Worm (Caenorhabditis elegans): ENCODE data around the gene cyp-35A5.

Gene cyp-35A5

DNA sequence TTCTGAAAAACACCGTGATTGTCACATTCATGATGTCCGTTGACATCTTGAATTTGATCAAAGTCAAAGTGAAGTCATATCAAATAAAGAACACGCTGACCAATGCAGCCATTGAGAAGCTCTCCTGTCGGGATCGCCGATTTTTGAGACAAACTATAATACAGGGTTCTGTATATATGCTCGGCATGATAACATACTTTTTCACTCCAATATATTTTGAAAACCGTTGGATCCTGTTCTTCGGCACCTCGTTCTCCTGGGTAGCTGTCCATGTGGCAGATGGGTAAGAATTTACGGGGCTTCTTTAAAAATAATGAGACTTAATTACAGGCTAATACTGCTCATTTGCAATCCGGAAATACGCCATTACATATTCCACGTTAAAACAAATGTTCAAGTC lies 13.6 kb upstream of the cyp-35A5 start:
- no peak for TF ChIP-seq unc-62 (GFP tag; optimal IDR thresholded peaks at IDR 0.05)

ce11 chrV:3927522-3927921 lies 8.6 kb upstream of the cyp-35A5 start:
- no peak for TF ChIP-seq unc-62 (GFP tag; optimal IDR thresholded peaks at IDR 0.05)

DNA sequence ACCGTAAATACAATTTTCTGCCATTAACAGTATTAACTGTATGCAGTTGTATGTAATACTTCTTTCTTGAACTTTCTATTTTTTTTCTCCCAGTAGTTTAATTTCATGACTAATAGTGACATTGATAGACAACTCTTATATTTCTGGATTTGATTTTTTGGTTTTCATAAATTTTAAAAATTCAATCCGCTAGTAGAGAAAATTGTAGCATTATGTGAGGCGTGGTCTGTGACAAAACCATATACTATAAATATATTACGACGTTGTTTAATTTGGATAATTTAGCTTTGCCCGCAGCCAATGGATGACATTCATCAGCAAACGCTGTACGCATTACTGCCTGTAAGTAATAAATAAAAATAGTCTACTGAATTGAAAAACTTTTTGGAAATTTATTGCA lies 7.0 kb upstream of the cyp-35A5 start, which contains the start of gene srx-64:
Gene srx-64 (plus strand): TSS at position 301 of the 400 bp plus-strand sequence.
- no peak for TF ChIP-seq unc-62 (GFP tag; optimal IDR thresholded peaks at IDR 0.05)

DNA sequence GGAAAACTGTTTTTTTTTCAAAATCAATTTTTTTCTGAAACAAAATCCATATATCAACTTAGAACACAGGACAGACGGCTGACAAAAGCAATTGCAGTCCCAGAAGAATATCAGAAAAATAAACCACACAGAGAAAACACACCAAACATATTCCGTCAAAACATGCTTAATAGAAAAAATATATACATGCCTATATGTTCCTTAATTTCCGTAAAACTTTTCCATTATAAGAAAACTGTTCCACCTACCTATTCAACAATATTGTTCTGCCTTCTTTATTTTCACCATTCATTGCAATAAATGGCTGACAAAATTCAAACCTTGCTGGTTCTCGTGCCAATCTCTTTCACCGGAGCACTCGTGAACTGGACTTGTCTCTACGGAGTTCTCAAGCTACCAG lies 4.8 kb upstream of the cyp-35A5 start, which contains the start of gene srx-63:
Gene srx-63 (plus strand): TSS at position 301 of the 400 bp plus-strand sequence.
- no peak for TF ChIP-seq unc-62 (GFP tag; optimal IDR thresholded peaks at IDR 0.05)

ce11 chrV:3938789-3939188 lies 2.7 kb downstream of the cyp-35A5 start, which contains the start of gene cyp-35B1:
Gene cyp-35B1, plus strand, starts transcription at chrV:3939032.
- TF ChIP-seq unc-62 (GFP tag; optimal IDR thresholded peaks at IDR 0.05), result no peak

DNA sequence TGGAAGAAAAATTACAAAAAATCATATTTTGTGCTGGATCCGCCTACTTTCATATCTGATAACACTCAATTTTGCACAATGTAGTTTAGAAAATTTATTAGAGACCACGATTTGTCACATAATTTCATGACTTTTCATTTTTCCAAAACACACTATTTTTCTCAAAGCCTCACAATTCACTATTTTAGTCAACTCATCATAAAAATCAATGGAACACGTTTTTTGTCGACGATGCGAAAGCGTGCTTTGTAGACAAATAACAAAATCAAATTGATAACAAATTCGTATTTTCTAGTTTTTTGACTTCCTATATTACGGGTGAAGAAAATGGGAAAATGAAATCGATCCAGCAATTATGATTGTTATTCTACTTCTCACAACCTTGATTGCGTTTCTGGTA lies 5.7 kb downstream of the cyp-35A5 start, which contains the start of gene cyp-35B2:
Gene cyp-35B2 (plus strand): TSS at position 301 of the 400 bp plus-strand sequence.
- no peak for TF ChIP-seq unc-62 (GFP tag; optimal IDR thresholded peaks at IDR 0.05)

DNA sequence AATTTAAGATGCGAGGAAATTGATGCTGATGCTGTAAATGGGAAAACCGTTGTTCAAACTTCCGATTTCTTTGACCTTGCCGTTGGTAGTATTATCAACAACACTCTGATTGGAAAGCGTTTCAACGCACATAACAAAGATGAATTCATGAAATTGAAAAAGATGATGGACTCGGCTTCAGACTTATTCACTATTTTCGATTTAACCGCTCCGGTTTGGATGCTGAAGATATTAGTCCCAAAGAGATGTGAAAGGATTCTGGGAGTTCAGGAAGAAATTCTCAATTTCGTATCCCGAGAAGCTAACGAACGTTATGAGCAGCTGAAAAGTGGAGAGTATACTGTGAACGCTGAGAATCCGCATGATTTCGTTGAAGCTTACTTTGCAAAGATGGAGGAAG lies 7.2 kb downstream of the cyp-35A5 start:
- TF ChIP-seq unc-62 (GFP tag; optimal IDR thresholded peaks at IDR 0.05), result no peak

DNA sequence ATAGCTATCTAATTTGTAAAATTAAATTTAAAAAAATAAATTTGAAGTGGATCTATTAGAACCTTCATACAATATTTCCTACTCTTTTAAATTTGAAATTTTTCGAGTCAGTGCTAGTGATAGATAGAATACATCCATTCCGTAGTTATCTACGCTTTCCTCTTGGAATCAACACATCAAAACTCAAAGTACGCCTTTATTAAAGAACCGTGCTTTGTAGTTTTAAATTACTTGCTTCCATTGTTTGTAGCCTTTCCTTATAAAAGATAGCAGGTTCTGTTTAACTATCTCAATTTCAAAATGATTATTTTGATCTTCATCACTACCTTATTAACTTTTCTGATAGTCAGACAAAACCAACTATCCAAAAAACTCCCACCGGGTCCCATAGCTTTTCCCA lies 8.9 kb downstream of the cyp-35A5 start, which contains the start of gene cyp-35B3:
Gene cyp-35B3 (plus strand): TSS at position 301 of the 400 bp plus-strand sequence.
- TF ChIP-seq unc-62 (GFP tag; optimal IDR thresholded peaks at IDR 0.05), result no peak

ce11 chrV:3949723-3950122 lies 13.6 kb downstream of the cyp-35A5 start, which contains the start of gene dach-1:
Gene dach-1, plus strand, starts transcription at chrV:3950023.
- no peak for TF ChIP-seq unc-62 (GFP tag; optimal IDR thresholded peaks at IDR 0.05)

DNA sequence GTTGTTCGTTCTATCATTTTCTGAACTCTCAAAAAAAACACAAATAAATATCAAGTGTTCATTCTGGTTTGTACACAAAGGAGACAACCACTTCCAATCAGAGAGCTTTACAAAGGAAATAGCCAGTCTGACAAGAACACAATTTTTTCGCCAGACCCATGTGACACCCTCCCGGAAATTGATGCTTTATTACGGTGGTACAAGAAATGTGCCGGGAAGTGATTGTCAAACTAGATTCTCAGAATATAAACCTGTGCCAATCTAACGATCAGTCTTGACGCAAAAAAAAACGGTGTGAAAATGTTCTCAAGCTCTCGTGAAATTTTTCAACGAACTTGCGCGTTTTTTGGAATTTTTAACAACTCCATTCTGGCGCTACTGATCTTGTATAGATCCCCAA lies 17.6 kb downstream of the cyp-35A5 start, which contains the start of gene str-247:
Gene str-247 (plus strand): TSS at position 301 of the 400 bp plus-strand sequence.
- no peak for TF ChIP-seq unc-62 (GFP tag; optimal IDR thresholded peaks at IDR 0.05)

DNA sequence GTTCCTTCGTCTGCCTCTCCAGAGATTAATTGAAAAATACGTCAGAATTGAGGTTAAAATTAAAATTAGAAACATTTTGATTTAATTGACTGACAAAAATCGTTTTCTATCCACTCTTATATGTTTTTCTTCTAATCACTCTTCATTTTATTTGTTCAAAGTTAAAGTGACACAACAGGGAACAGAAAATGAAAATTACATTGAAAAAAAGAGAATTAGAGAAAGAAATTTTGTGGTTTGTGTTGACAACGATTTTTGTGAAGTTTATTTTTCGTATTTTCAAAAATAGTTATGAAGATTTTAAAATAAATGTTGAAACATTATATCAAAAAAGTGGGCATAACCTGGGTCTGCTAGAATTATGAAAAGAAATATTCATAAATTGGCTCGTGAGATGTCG lies 21.5 kb downstream of the cyp-35A5 start, which contains the start of gene cyp-34A5:
Gene cyp-34A5 (minus strand): TSS at position 101 of the 400 bp plus-strand sequence.
- no peak for TF ChIP-seq unc-62 (GFP tag; optimal IDR thresholded peaks at IDR 0.05)

DNA sequence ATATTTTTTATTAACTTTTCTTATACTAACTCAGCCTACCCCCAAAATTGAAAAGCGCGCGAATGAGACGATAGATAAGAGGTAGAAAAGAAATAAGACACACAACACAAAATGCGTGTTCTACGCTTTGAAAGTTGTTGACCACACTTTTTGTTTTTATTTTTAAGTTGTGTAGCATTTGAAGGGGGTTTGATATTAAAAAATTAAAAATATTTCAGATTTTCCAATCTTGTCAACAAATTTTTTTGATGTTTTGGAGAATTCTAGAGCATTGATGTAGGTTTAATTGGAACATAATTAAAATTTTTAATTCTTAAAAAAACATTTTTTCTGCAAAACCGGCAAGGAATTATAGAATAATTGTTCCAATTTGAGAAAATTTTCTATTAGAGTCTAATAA lies 25.1 kb downstream of the cyp-35A5 start, which contains the start of gene cyp-34A6:
Gene cyp-34A6 (minus strand): TSS at position 101 of the 400 bp plus-strand sequence.
- TF ChIP-seq unc-62 (GFP tag; optimal IDR thresholded peaks at IDR 0.05), result no peak

- TF ChIP-seq unc-62 (GFP tag; optimal IDR thresholded peaks at IDR 0.05), result no peak
These were observed 27.6 kb downstream of the cyp-35A5 start, which contains the start of gene cyp-34A7 for ce11 chrV:3963715-3964114. Gene cyp-34A7, minus strand, starts transcription at chrV:3963815.

DNA sequence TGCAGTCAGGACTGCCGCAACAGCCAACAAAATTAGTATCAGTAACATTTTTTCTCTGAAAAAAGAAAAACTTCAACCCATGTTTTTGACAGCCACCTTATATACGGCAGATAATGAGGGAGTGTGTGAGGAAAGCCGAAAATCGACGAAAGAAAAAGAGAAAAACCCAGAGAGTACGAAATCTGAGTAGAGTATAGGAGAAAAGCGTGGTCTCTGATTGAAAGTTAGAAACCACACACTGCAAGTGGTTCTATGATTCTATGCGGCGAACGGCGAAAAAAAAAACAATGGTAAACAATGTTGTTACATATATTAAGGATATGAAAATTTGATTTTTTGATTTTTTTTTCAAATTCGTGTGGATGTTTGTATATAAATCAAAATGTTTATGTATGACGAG lies 31.6 kb downstream of the cyp-35A5 start, which contains the start of gene cyp-34A8:
Gene cyp-34A8 (minus strand): TSS at position 62 of the 400 bp plus-strand sequence.
- TF ChIP-seq unc-62 (GFP tag; optimal IDR thresholded peaks at IDR 0.05), result no peak

- TF ChIP-seq unc-62 (GFP tag; optimal IDR thresholded peaks at IDR 0.05), result no peak
These were observed 32.8 kb downstream of the cyp-35A5 start for ce11 chrV:3968929-3969328.

DNA sequence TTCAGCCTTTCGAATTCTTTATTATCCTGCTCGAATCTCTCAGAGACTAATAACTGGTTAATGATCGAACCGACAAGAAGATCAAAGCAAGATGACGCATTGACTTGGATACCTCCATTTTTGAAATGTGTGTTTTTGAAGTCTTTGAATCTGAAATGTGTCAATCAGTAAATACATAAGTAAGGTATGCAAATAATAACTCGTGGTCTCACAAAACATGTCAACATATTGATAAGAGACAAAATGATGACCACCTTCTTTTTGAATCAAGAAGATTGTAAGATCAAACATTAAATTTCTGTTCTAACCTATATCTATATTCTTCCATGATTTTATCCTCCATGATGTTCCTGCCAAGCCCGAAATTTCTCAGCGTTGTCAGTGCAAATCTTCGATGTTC lies 33.5 kb downstream of the cyp-35A5 start:
- no peak for TF ChIP-seq unc-62 (GFP tag; optimal IDR thresholded peaks at IDR 0.05)

DNA sequence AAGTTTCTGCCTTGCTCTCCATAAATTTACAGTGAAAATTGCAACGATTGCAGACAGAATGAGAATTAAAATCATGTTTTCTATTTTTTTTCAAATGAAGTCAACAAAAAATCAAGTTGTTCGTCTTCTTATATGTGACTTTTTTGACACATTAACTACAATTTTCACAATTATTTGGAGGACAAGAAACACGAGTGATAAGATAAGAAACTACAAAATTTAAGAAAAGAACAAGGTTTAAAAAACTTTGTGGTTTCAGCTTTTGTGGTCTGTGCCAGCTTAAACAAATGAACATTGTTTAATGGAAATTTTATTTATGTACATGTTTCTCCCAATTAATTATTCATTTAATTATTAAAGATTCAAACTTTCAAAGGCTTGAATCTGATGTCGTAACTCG lies 34.3 kb downstream of the cyp-35A5 start, which contains the start of gene cyp-34A9:
Gene cyp-34A9 (minus strand): TSS at position 131 of the 400 bp plus-strand sequence.
- TF ChIP-seq unc-62 (GFP tag; optimal IDR thresholded peaks at IDR 0.05), result no peak
